Worm (Caenorhabditis elegans) whole organism, L1 larva: ENCODE data around the gene F52E10.2.
A peak's percentile ranks its signal among the peaks of the same experiment; 100 is the strongest.

Source experiments
- C04F5.9 ChIP-seq: sonication (generic microtip); optimal IDR thresholded peaks from 2 replicates; lab custom pipeline; 2016; ENCODE audit warnings: missing genetic modification characterization, missing compliant biosample characterization
- F16B12.6 ChIP-seq: fragments of 150-350 bp; optimal IDR thresholded peaks from 2 replicates; lab custom pipeline; 2014; ENCODE audit warnings: missing biosample characterization, missing genetic modification characterization
- Y116A8C.19 ChIP-seq: sonication (generic microtip); optimal IDR thresholded peaks from 2 replicates; lab custom pipeline; 2016; ENCODE audit warnings: missing compliant biosample characterization, missing genetic modification characterization, borderline replicate concordance
- ceh-63 ChIP-seq: fragments of 200-800 bp; sonication (Bioruptor generic); optimal IDR thresholded peaks from 2 replicates; lab custom pipeline; 2018; ENCODE audit warnings: mild to moderate bottlenecking, missing genetic modification characterization, missing compliant biosample characterization
- ceh-8 ChIP-seq: fragments of 200-800 bp; sonication (Bioruptor generic); optimal IDR thresholded peaks from 2 replicates; lab custom pipeline; 2018; ENCODE audit warnings: mild to moderate bottlenecking, missing genetic modification characterization, moderate library complexity, missing compliant biosample characterization
- efl-1 ChIP-seq, 4 experiments: fragments of 150-350 bp; optimal IDR thresholded peaks in 3 of 4; peaks in 1 of 4; 1 replicate in 1 of 4; 2 replicates in 3 of 4; lab custom pipeline; 2014; ENCODE audit warnings: missing biosample characterization in 2 of 4, missing genetic modification characterization in 2 of 4, missing genetic modification reagents in 2 of 4
- efl-3 ChIP-seq: fragments of 200-800 bp; sonication (Bioruptor generic); optimal IDR thresholded peaks from 2 replicates; lab custom pipeline; 2018; ENCODE audit warnings: mild to moderate bottlenecking, missing genetic modification characterization, missing compliant biosample characterization
- egl-13 ChIP-seq: sonication (generic microtip); optimal IDR thresholded peaks from 2 replicates; lab custom pipeline; 2016; ENCODE audit warnings: missing genotype, missing genetic modification reagents, missing genetic modification characterization, missing compliant biosample characterization
- elt-2 ChIP-seq: sonication (generic microtip); optimal IDR thresholded peaks from 2 replicates; lab custom pipeline; 2016; ENCODE audit warnings: missing genetic modification characterization, mild to moderate bottlenecking, inconsistent platforms, missing compliant biosample characterization, missing genetic modification reagents
- elt-3 ChIP-seq, 6 experiments: fragments of 150-350 bp in 1 of 6; sonication (generic microtip); optimal IDR thresholded peaks; 2 replicates each; lab custom pipeline; 2017 to 2018; ENCODE audit warnings: missing biosample characterization in 6 of 6, missing genetic modification characterization in 6 of 6, inconsistent platforms in 1 of 6
- fkh-4 ChIP-seq: sonication (generic microtip); optimal IDR thresholded peaks from 2 replicates; lab custom pipeline; 2016; ENCODE audit warnings: missing compliant biosample characterization, missing genetic modification characterization, borderline replicate concordance
- grh-1 ChIP-seq: fragments of 200-800 bp; sonication (Bioruptor generic); IDR thresholded peaks from 2 replicates; pipeline ENCODE4 v1.3.6; 2022; ENCODE audit warnings: missing genetic modification reagents, missing genetic modification characterization, missing compliant biosample characterization
- hlh-17 ChIP-seq: fragments of 200-800 bp; sonication (Bioruptor generic); optimal IDR thresholded peaks from 2 replicates; lab custom pipeline; 2018; ENCODE audit warnings: missing genetic modification characterization, mild to moderate bottlenecking, missing compliant biosample characterization, moderate library complexity, borderline replicate concordance
- hlh-4 ChIP-seq: sonication (generic microtip); optimal IDR thresholded peaks from 2 replicates; lab custom pipeline; 2016; ENCODE audit warnings: mild to moderate bottlenecking, missing genetic modification characterization, missing compliant biosample characterization
- hpl-2 ChIP-seq: fragments of 150-350 bp; optimal IDR thresholded peaks from 2 replicates; lab custom pipeline; 2014; ENCODE audit warnings: missing biosample characterization, missing genetic modification reagents, missing genetic modification characterization
- isw-1 ChIP-seq: fragments of 200-800 bp; sonication (Bioruptor generic); IDR thresholded peaks from 2 replicates; pipeline ENCODE4 v1.3.6; 2022; ENCODE audit warnings: missing genetic modification characterization, missing compliant biosample characterization
- jun-1 ChIP-seq: fragments of 150-350 bp; optimal IDR thresholded peaks from 2 replicates; lab custom pipeline; 2014; ENCODE audit warnings: missing biosample characterization, missing genetic modification reagents, missing genetic modification characterization
- lin-35 ChIP-seq, 2 experiments: fragments of 150-350 bp; optimal IDR thresholded peaks; 2 replicates each; lab custom pipeline; 2014; ENCODE audit warnings: missing biosample characterization in 2 of 2, missing genetic modification characterization in 2 of 2, missing genetic modification reagents in 2 of 2
- lin-39 ChIP-seq: fragments of 150-350 bp; optimal IDR thresholded peaks from 2 replicates; lab custom pipeline; 2014; ENCODE audit warnings: missing biosample characterization, missing genetic modification reagents, missing genetic modification characterization
- mab-9 ChIP-seq: fragments of 200-800 bp; sonication (Bioruptor generic); IDR thresholded peaks from 2 replicates; pipeline ENCODE4 v1.3.6; 2022; ENCODE audit warnings: missing genetic modification reagents, missing genetic modification characterization, missing compliant biosample characterization
- mdl-1 ChIP-seq, 2 experiments: fragments of 150-350 bp; optimal IDR thresholded peaks; 2 replicates each; lab custom pipeline; 2014 to 2017; ENCODE audit warnings: missing biosample characterization in 2 of 2, missing genetic modification characterization in 2 of 2, inconsistent platforms in 1 of 2
- mef-2 ChIP-seq: fragments of 150-350 bp; optimal IDR thresholded peaks from 2 replicates; lab custom pipeline; 2014; ENCODE audit warnings: missing biosample characterization, missing genetic modification characterization
- nhr-19 ChIP-seq: fragments of 200-800 bp; sonication (Bioruptor generic); conservative IDR thresholded peaks from 2 replicates; pipeline ENCODE4 v1.3.6; 2022; ENCODE audit warnings: missing genetic modification characterization, missing compliant biosample characterization
- nhr-47 ChIP-seq: sonication (generic microtip); optimal IDR thresholded peaks from 2 replicates; lab custom pipeline; 2016; ENCODE audit warnings: mild to moderate bottlenecking, missing genetic modification characterization, moderate library complexity, missing compliant biosample characterization
- nhr-71 ChIP-seq: sonication (generic microtip); optimal IDR thresholded peaks from 2 replicates; lab custom pipeline; 2016; ENCODE audit warnings: mild to moderate bottlenecking, missing genetic modification characterization, moderate library complexity, missing compliant biosample characterization
- nhr-84 ChIP-seq: sonication (generic microtip); optimal IDR thresholded peaks from 2 replicates; lab custom pipeline; 2017; ENCODE audit warnings: missing biosample characterization, missing genetic modification characterization
- nhr-90 ChIP-seq: sonication (generic microtip); optimal IDR thresholded peaks from 2 replicates; lab custom pipeline; 2016; ENCODE audit warnings: mild to moderate bottlenecking, missing genetic modification characterization, missing compliant biosample characterization; ENCODE audit not compliant: poor library complexity
- rnt-1 ChIP-seq: sonication (generic microtip); optimal IDR thresholded peaks from 2 replicates; lab custom pipeline; 2016; ENCODE audit warnings: mild to moderate bottlenecking, missing genetic modification characterization, moderate library complexity, missing compliant biosample characterization
- snpc-4 ChIP-seq: fragments of 150-350 bp; optimal IDR thresholded peaks from 2 replicates; lab custom pipeline; 2014; ENCODE audit warnings: missing biosample characterization, missing genetic modification characterization
- snu-23 ChIP-seq: sonication (generic microtip); optimal IDR thresholded peaks from 2 replicates; lab custom pipeline; 2016; ENCODE audit warnings: missing genetic modification characterization, missing compliant biosample characterization
- swsn-7 ChIP-seq: sonication (generic microtip); optimal IDR thresholded peaks from 2 replicates; lab custom pipeline; 2016; ENCODE audit warnings: missing genetic modification characterization, missing compliant biosample characterization
- tbx-2 ChIP-seq: sonication (generic microtip); optimal IDR thresholded peaks from 2 replicates; lab custom pipeline; 2016; ENCODE audit warnings: missing genetic modification characterization, missing compliant biosample characterization
- tlp-1 ChIP-seq: fragments of 150-350 bp; optimal IDR thresholded peaks from 2 replicates; lab custom pipeline; 2014; ENCODE audit warnings: missing biosample characterization, missing genetic modification characterization
- unc-130 ChIP-seq: fragments of 150-350 bp; optimal IDR thresholded peaks from 2 replicates; lab custom pipeline; 2017; ENCODE audit warnings: missing biosample characterization, missing genetic modification characterization, inconsistent platforms
- unc-98 ChIP-seq: fragments of 200-800 bp; sonication (Bioruptor generic); IDR thresholded peaks from 2 replicates; pipeline ENCODE4 v1.3.6; 2022; ENCODE audit warnings: missing genetic modification characterization, missing compliant biosample characterization
- xbp-1 ChIP-seq: sonication (generic microtip); optimal IDR thresholded peaks from 2 replicates; lab custom pipeline; 2016; ENCODE audit warnings: missing genetic modification characterization, missing compliant biosample characterization
- zag-1 ChIP-seq: fragments of 150-350 bp; optimal IDR thresholded peaks from 2 replicates; lab custom pipeline; 2014; ENCODE audit warnings: missing biosample characterization, missing genetic modification characterization

F52E10.2 gene

DNA sequence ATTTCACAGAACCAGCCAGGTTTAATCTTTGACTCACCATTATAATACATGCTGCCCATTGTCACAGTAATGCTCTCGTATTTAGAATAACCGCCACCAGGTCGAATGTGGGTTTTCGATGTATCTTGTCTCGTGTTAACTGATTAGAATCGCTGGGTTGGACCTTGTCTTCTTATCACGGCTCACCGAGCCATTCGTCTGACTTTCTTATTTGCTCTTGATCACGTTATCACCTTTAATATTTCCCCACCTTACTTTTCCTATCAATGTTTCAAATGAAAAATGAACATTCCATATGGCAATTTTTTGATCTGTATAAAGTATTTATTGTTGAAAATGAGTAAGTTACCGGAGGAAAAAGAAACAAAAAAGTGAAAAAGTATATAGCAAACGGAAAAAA lies 21.0 kb downstream of the F52E10.2 start, which contains the start of gene sgk-1:
Gene sgk-1 (minus strand): TSS at position 130 of the 400 bp plus-strand sequence.
- TF ChIP-seq grh-1 (GFP tag; lab: Robert Waterston, UW): no peak
- no peak for TF ChIP-seq xbp-1
- no peak for TF ChIP-seq hlh-4 (tag; lab: Kevin White, UChicago)
- TF ChIP-seq elt-2 (tag; lab: Kevin White, UChicago): peak; percentile 40
- no peak for TF ChIP-seq swsn-7
- TF ChIP-seq lin-35 (GFP tag; optimal IDR thresholded peaks at IDR 0.05; lab: Kevin White, UChicago): peak in 1 of 2 experiments; percentile 13
- TF ChIP-seq nhr-84 (tag; lab: Kevin White, UChicago): no peak
- TF ChIP-seq nhr-71: peak; percentile 9
- no peak for TF ChIP-seq tbx-2 (tag; lab: Kevin White, UChicago)
- peak; percentile 7 for TF ChIP-seq nhr-90 (tag; lab: Kevin White, UChicago)
- TF ChIP-seq efl-3: no peak
- TF ChIP-seq Y116A8C.19 (tag; lab: Kevin White, UChicago): no peak
- no peak for TF ChIP-seq ceh-63 (GFP tag; lab: Kevin White, UChicago)
- no peak for TF ChIP-seq snpc-4 (tag; lab: Kevin White, UChicago)
- TF ChIP-seq, all 84 proteins: peak for 4

ce11 chrX:16260077-16260476 lies 22.9 kb downstream of the F52E10.2 start:
- peak; percentile 43 for TF ChIP-seq elt-2 (tag; lab: Kevin White, UChicago)
- no peak for TF ChIP-seq hlh-17 (GFP tag; lab: Kevin White, UChicago)
- TF ChIP-seq, all 84 proteins: peak for 1

ce11 chrX:16258503-16258902 lies 24.5 kb downstream of the F52E10.2 start:
- TF ChIP-seq unc-98 (GFP tag; lab: Robert Waterston, UW) (no peak), egl-13 (tag; lab: Kevin White, UChicago) (no peak), nhr-47 (tag; lab: Kevin White, UChicago) (no peak), efl-1 (optimal IDR thresholded peaks at IDR 0.05; lab: Kevin White, UChicago) (no peak), efl-1 (GFP tag; optimal IDR thresholded peaks at IDR 0.05 in 1 of 2; lab: Kevin White, UChicago) (no peak), hpl-2 (no peak), mdl-1 (tag; optimal IDR thresholded peaks at IDR 0.05; lab: Kevin White, UChicago) (no peak), elt-3 (tag; optimal IDR thresholded peaks at IDR 0.05; lab: Kevin White, UChicago) (no peak), mef-2 (no peak), jun-1 (tag; lab: Kevin White, UChicago) (no peak), ceh-8 (no peak)

DNA sequence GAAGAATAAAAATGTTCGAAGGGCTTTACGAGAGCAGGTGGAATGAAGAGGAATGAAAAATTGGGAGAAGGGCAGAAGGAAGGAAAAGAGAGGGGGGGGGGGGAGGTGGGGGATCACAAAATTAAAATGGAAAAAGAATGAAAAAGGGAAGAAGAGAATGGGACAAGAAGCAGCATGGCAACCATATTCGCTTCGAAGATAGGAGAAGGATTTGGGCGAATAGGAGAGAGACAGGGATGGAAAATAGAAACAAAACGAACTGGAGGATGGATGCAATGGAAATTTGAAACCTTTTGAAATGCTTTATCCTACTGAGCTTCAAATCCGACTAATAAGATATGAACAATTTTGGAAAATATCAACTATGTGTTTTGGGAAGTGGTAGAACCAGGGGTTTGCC lies 32.3 kb downstream of the F52E10.2 start, which contains the start of gene W10G6.6:
Gene W10G6.6 (minus strand): TSS at position 101 of the 400 bp plus-strand sequence.
- TF ChIP-seq efl-1 (optimal IDR thresholded peaks at IDR 0.05; lab: Kevin White, UChicago) (no peak), efl-1 (GFP tag; optimal IDR thresholded peaks at IDR 0.05 in 1 of 2; lab: Kevin White, UChicago) (no peak), nhr-19 (GFP tag; lab: Robert Waterston, UW) (no peak), unc-98 (GFP tag; lab: Robert Waterston, UW) (no peak), snpc-4 (tag; lab: Kevin White, UChicago) (no peak), F16B12.6 (tag; lab: Kevin White, UChicago) (no peak), tlp-1 (tag; lab: Kevin White, UChicago) (no peak), unc-130 (tag; lab: Kevin White, UChicago) (no peak), snu-23 (GFP tag; lab: Kevin White, UChicago) (no peak), fkh-4 (tag; lab: Kevin White, UChicago) (no peak), zag-1 (tag; lab: Kevin White, UChicago) (no peak), C04F5.9 (no peak), efl-3 (no peak), mab-9 (GFP tag; lab: Robert Waterston, UW) (no peak), elt-3 (tag; optimal IDR thresholded peaks at IDR 0.05; lab: Kevin White, UChicago) (no peak), hpl-2 (no peak), lin-39 (tag; lab: Kevin White, UChicago) (no peak), tbx-2 (tag; lab: Kevin White, UChicago) (no peak), rnt-1 (no peak), elt-2 (tag; lab: Kevin White, UChicago) (no peak), isw-1 (GFP tag; lab: Robert Waterston, UW) (no peak)
